Fruit fly (Drosophila melanogaster): ENCODE results near the gene CG5662.
A peak's percentile ranks its signal among the peaks of the same experiment; 100 is the strongest.

CG5662 gene

DNA sequence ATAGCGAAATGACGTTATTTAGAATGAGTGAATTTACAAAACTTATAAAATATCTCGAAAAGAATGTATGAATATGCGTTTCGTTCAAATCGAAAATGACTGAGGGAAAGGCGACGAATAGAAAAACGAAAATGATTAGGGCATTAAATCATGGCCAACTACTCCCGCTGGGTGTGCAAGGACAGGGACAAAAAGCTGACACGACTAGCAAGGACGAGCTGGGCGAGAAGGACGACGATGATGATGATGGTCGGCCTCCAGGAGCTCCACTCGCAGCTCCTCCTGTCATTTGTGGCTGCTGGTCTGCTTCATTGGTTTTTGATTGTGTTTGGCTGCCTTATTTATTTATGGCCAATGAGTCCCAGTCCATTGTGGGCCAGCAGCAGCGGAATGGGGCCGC is 13.3 kb downstream of the CG5662 start, which contains the start of gene CG43076:
CG43076 (minus strand) TSS at position 101 of the 400 bp plus-strand sequence.
- TF ChIP-seq Dif (GFP tag; optimal IDR thresholded peaks at IDR 0.05; ENCODE audit: partially characterized antibody): no peak
- no peak for TF ChIP-seq Rel (GFP tag; optimal IDR thresholded peaks at IDR 0.05)
- no peak for TF ChIP-seq Rel (tag; optimal IDR thresholded peaks at IDR 0.05)
- no peak for TF ChIP-seq psq (GFP tag; optimal IDR thresholded peaks at IDR 0.05)
- TF ChIP-seq pan (optimal IDR thresholded peaks at IDR 0.05): no peak
- no peak for TF ChIP-seq fru (GFP tag; optimal IDR thresholded peaks at IDR 0.05)
- no peak for TF ChIP-seq Myc (optimal IDR thresholded peaks at IDR 0.05)
- no peak for TF ChIP-seq dmrt93B (GFP tag; optimal IDR thresholded peaks at IDR 0.05)
- TF ChIP-seq rgr (GFP tag; optimal IDR thresholded peaks at IDR 0.05): no peak
- TF ChIP-seq CrebA (GFP tag; optimal IDR thresholded peaks at IDR 0.05; ENCODE audit: borderline replicate concordance): no peak

DNA sequence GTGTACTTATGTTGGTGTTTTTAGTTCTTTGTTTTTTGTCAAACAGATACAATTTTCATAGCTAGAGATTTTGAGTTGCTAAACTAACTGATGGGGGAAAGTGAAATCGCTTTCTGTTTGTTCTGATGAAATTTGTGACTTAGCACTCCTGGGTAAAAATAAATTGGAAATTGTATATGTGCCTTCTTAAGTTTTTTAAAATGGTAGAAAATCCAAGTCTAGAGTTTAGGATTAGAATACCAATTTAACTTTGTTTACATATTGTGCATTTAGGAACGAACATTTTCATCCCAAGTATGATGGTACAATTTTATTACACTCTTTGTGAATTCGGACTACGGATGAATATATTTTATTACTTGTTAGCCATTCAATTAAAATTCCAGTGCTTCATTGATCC is 19.6 kb downstream of the CG5662 start, which contains the start of gene CG9101:
CG9101 (minus strand) TSS at position 101 of the 400 bp plus-strand sequence.
- no peak for TF ChIP-seq OdsH (GFP tag; optimal IDR thresholded peaks at IDR 0.05)
- no peak for TF ChIP-seq sv (GFP tag; optimal IDR thresholded peaks at IDR 0.05)

DNA sequence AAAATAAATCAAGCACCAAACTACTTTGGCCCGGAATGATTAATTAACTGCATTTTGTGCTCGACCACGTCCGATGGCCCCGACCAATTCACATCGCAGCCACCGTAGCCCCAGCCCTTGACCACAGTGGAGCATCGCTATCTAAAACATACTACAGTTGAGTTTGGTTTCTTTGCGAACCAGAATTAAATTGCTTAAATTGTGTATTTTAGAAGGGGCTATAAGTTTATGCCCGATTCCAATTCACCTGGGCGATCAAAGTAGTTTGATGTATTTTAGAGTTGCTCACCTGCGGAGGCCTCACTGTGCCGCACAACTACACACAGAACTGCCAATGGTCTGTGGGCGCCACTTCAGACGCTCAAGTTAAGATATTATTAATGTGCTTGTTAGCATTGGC is 25.1 kb downstream of the CG5662 start:
- TF ChIP-seq fru (GFP tag; optimal IDR thresholded peaks at IDR 0.05) (no peak), br (GFP tag; optimal IDR thresholded peaks at IDR 0.05) (no peak), Hr78 (GFP tag; optimal IDR thresholded peaks at IDR 0.05) (no peak), dl (GFP tag; optimal IDR thresholded peaks at IDR 0.05; ENCODE audit: insufficient read depth in 1 of 2, partially characterized antibody in 2 of 2) (no peak)

DNA sequence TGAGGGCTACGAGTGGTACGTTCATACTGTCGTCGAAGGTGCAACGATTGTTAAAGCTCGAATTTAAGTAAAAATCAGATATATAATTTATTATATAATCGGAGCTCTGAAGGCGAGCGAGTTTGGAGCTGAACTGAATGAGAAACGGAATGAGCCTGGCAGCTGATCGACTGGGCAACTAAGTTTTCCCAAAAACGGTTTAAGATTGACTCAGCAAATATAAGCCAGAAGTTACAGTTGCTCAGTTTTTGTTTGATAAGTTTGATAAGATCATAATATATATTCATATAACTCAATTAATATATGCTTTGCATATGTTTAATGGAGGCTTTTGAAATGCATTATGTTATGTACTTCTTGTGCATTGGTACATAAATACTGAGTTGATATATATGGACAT is 34.6 kb downstream of the CG5662 start, which contains the start of gene PPYR1:
PPYR1 (minus strand) TSS at position 101 of the 400 bp plus-strand sequence.
- no peak for TF ChIP-seq OdsH (GFP tag; optimal IDR thresholded peaks at IDR 0.05)

DNA sequence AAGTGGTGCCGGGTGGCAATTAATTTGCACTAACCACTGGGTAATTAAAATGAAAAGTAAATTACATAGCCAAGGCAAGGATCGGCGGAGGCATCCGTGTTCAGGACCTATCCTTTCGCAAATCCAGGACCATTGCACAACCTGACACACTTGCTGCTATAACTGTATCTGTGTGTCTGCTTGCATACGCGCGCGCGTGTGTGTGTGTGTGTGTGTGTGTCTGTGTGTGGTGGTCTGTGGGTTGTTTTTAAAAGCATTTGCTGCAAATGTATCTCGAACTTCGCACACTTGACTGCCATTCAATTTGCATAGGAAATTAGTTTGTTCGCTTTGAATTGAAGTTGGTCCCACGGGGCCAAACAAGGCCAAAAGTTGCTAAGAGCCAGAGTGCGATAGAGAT is 49.1 kb downstream of the CG5662 start:
- TF ChIP-seq Dfd (GFP tag; optimal IDR thresholded peaks at IDR 0.05): peak; percentile 40
- no peak for TF ChIP-seq Hr78 (GFP tag; optimal IDR thresholded peaks at IDR 0.05)
